Worm (Caenorhabditis elegans) whole organism, L4 larva: ENCODE data around the gene apl-1.
A peak's percentile ranks its signal among the peaks of the same experiment; 100 is the strongest.

Source experiments
- D1046.2 ChIP-seq: fragments of 200-800 bp; sonication (Bioruptor generic); IDR thresholded peaks from 2 replicates; pipeline ENCODE4 v1.3.6; 2022; ENCODE audit warnings: missing genetic modification characterization, missing compliant biosample characterization
- F10B5.3 ChIP-seq: sonication (generic microtip); optimal IDR thresholded peaks from 2 replicates; lab custom pipeline; 2016; ENCODE audit warnings: mild to moderate bottlenecking, missing genetic modification characterization, missing compliant biosample characterization
- F26F4.8 ChIP-seq: fragments of 200-800 bp; sonication (Bioruptor generic); conservative IDR thresholded peaks from 2 replicates; pipeline ENCODE4 v1.3.6; 2022; ENCODE audit warnings: missing genetic modification characterization, missing compliant biosample characterization
- F37D6.2 ChIP-seq: sonication (generic microtip); optimal IDR thresholded peaks from 2 replicates; lab custom pipeline; 2016; ENCODE audit warnings: mild to moderate bottlenecking, missing genetic modification characterization, missing compliant biosample characterization
- F44E2.7 ChIP-seq: fragments of 200-800 bp; sonication (Bioruptor generic); IDR thresholded peaks from 2 replicates; pipeline ENCODE4 v2.1.2; 2022; ENCODE audit warnings: missing genetic modification characterization, missing compliant biosample characterization
- F49E8.2 ChIP-seq: sonication (generic microtip); optimal IDR thresholded peaks from 2 replicates; lab custom pipeline; 2016; ENCODE audit warnings: missing compliant biosample characterization, mild to moderate bottlenecking, missing genetic modification characterization, borderline replicate concordance
- R02D3.7 ChIP-seq: fragments of 150-350 bp; sonication (generic microtip); optimal IDR thresholded peaks from 3 replicates; lab custom pipeline; 2014; ENCODE audit warnings: missing biosample characterization, missing genetic modification characterization
- aha-1 ChIP-seq: fragments of 150-350 bp; peaks from one replicate; lab custom pipeline; 2014; ENCODE audit warnings: missing biosample characterization, missing genetic modification characterization
- ceh-20 ChIP-seq: fragments of 200-800 bp; sonication (Bioruptor generic); IDR thresholded peaks from 2 replicates; pipeline ENCODE4 v1.3.6; 2022; ENCODE audit warnings: missing genetic modification reagents, missing genetic modification characterization, missing compliant biosample characterization
- ceh-32 ChIP-seq: sonication (generic microtip); optimal IDR thresholded peaks from 2 replicates; lab custom pipeline; 2016; ENCODE audit warnings: mild to moderate bottlenecking, missing genetic modification characterization, missing compliant biosample characterization; ENCODE audit not compliant: poor library complexity
- ceh-82 ChIP-seq: sonication (generic microtip); optimal IDR thresholded peaks from 2 replicates; lab custom pipeline; 2017; ENCODE audit warnings: missing biosample characterization, missing genetic modification characterization
- cey-2 ChIP-seq: sonication (generic microtip); optimal IDR thresholded peaks from 3 replicates; lab custom pipeline; 2017; ENCODE audit warnings: missing genetic modification characterization, mild to moderate bottlenecking, missing compliant biosample characterization, antibody characterized with exemption, borderline replicate concordance; ENCODE audit not compliant: insufficient read depth
- ctbp-1 ChIP-seq: fragments of 200-800 bp; sonication (Bioruptor generic); IDR thresholded peaks from 2 replicates; pipeline ENCODE4 v1.3.6; 2022; ENCODE audit warnings: missing genetic modification reagents, missing genetic modification characterization, missing compliant biosample characterization
- daf-16 ChIP-seq, 3 experiments: sonication (generic microtip); optimal IDR thresholded peaks; 2 replicates each; lab custom pipeline; 2016 to 2017; ENCODE audit warnings: missing genetic modification characterization in 3 of 3, missing genetic modification reagents in 3 of 3, mild to moderate bottlenecking in 2 of 3, missing compliant biosample characterization in 2 of 3, missing biosample characterization in 1 of 3, moderate library complexity in 1 of 3
- duxl-1 ChIP-seq: sonication (generic microtip); optimal IDR thresholded peaks from 2 replicates; lab custom pipeline; 2016; ENCODE audit warnings: mild to moderate bottlenecking, missing genetic modification characterization, moderate library complexity, missing compliant biosample characterization; ENCODE audit not compliant: poor library complexity
- dve-1 ChIP-seq: sonication (generic microtip); optimal IDR thresholded peaks from 2 replicates; lab custom pipeline; 2017; ENCODE audit warnings: antibody characterized with exemption, mild to moderate bottlenecking, missing genetic modification characterization, missing compliant biosample characterization; ENCODE audit not compliant: insufficient read depth
- gei-8 ChIP-seq: fragments of 200-800 bp; sonication (Bioruptor generic); optimal IDR thresholded peaks from 2 replicates; lab custom pipeline; 2018; ENCODE audit warnings: mild to moderate bottlenecking, missing genetic modification characterization, missing compliant biosample characterization
- lin-13 ChIP-seq: fragments of 150-350 bp; optimal IDR thresholded peaks from 2 replicates; lab custom pipeline; 2014; ENCODE audit warnings: missing biosample characterization, missing genetic modification reagents, missing genetic modification characterization
- lin-15B ChIP-seq: fragments of 150-350 bp; sonication (generic microtip); optimal IDR thresholded peaks from 3 replicates; lab custom pipeline; 2014; ENCODE audit warnings: missing biosample characterization, missing genetic modification characterization
- lir-3 ChIP-seq: sonication (generic microtip); optimal IDR thresholded peaks from 2 replicates; lab custom pipeline; 2016; ENCODE audit warnings: mild to moderate bottlenecking, missing genetic modification characterization, missing compliant biosample characterization
- madf-5 ChIP-seq, 2 experiments: fragments of 200-800 bp; sonication (Bioruptor generic); IDR thresholded peaks; 2 replicates each; pipeline ENCODE4 v1.3.6; 2022; ENCODE audit warnings: missing compliant biosample characterization in 2 of 2, missing genetic modification characterization in 2 of 2
- madf-9 ChIP-seq: fragments of 200-800 bp; sonication (Bioruptor generic); conservative IDR thresholded peaks from 2 replicates; pipeline ENCODE4 v1.3.6; 2022; ENCODE audit warnings: missing genetic modification reagents, missing genetic modification characterization, missing compliant biosample characterization
- mdt-29 ChIP-seq: fragments of 200-800 bp; sonication (Bioruptor generic); IDR thresholded peaks from 2 replicates; pipeline ENCODE4 v1.3.6; 2022; ENCODE audit warnings: missing genetic modification reagents, missing genetic modification characterization, missing compliant biosample characterization
- mxl-2 ChIP-seq: fragments of 200-800 bp; sonication (Bioruptor generic); conservative IDR thresholded peaks from 2 replicates; pipeline ENCODE4 v1.3.6; 2022; ENCODE audit warnings: missing genetic modification reagents, missing genetic modification characterization, missing compliant biosample characterization
- mxl-3 ChIP-seq: fragments of 200-800 bp; sonication (Bioruptor generic); optimal IDR thresholded peaks from 2 replicates; lab custom pipeline; 2018; ENCODE audit warnings: mild to moderate bottlenecking, missing genetic modification characterization, missing compliant biosample characterization
- nhr-10 ChIP-seq: fragments of 150-350 bp; optimal IDR thresholded peaks from 2 replicates; lab custom pipeline; 2014; ENCODE audit warnings: missing biosample characterization, missing genetic modification characterization
- nhr-102 ChIP-seq: sonication (generic microtip); optimal IDR thresholded peaks from 2 replicates; lab custom pipeline; 2016; ENCODE audit warnings: mild to moderate bottlenecking, missing genetic modification characterization, moderate library complexity, missing compliant biosample characterization
- nhr-28 ChIP-seq: fragments of 150-350 bp; optimal IDR thresholded peaks from 2 replicates; lab custom pipeline; 2014; ENCODE audit warnings: missing biosample characterization, missing genetic modification characterization
- nhr-41 ChIP-seq: fragments of 200-800 bp; sonication (Bioruptor generic); IDR thresholded peaks from 2 replicates; pipeline ENCODE4 v1.3.6; 2022; ENCODE audit warnings: missing genetic modification reagents, missing genetic modification characterization, missing compliant biosample characterization
- nhr-6 ChIP-seq: fragments of 150-350 bp; optimal IDR thresholded peaks from 2 replicates; lab custom pipeline; 2014; ENCODE audit warnings: missing biosample characterization, missing genetic modification characterization
- nhr-76 ChIP-seq: fragments of 150-350 bp; optimal IDR thresholded peaks from 2 replicates; lab custom pipeline; 2014; ENCODE audit warnings: missing biosample characterization, missing genetic modification characterization
- pha-4 ChIP-seq, 2 experiments: fragments of 150-350 bp in 1 of 2; fragments of 200-800 bp in 1 of 2; sonication (Bioruptor generic) in 1 of 2; IDR thresholded peaks in 1 of 2; optimal IDR thresholded peaks in 1 of 2; 2 replicates each; pipeline versions ENCODE4 v1.3.6 to Lab custom; 2014 to 2022; ENCODE audit warnings: missing genetic modification characterization in 2 of 2, missing genetic modification reagents in 2 of 2, missing biosample characterization in 1 of 2, missing compliant biosample characterization in 1 of 2
- php-3 ChIP-seq: fragments of 200-800 bp; sonication (Bioruptor generic); IDR thresholded peaks from 2 replicates; pipeline ENCODE4 v1.3.6; 2022; ENCODE audit warnings: missing genetic modification reagents, missing genetic modification characterization, missing compliant biosample characterization
- rbr-2 ChIP-seq: sonication (generic microtip); optimal IDR thresholded peaks from 2 replicates; lab custom pipeline; 2016; ENCODE audit warnings: missing genotype, missing genetic modification characterization, missing compliant biosample characterization
- saeg-2 ChIP-seq: fragments of 200-800 bp; sonication (Bioruptor generic); IDR thresholded peaks from 2 replicates; pipeline ENCODE4 v1.3.6; 2022; ENCODE audit warnings: missing genetic modification reagents, missing genetic modification characterization, missing compliant biosample characterization
- snpc-1.2 ChIP-seq: fragments of 200-800 bp; sonication (Bioruptor generic); IDR thresholded peaks from 2 replicates; pipeline ENCODE4 v1.3.6; 2022; ENCODE audit warnings: missing genetic modification reagents, missing genetic modification characterization, missing compliant biosample characterization
- spr-1 ChIP-seq: sonication (generic microtip); optimal IDR thresholded peaks from 2 replicates; lab custom pipeline; 2016; ENCODE audit warnings: mild to moderate bottlenecking, missing genetic modification characterization, missing compliant biosample characterization
- unc-130 ChIP-seq: sonication (generic microtip); optimal IDR thresholded peaks from 2 replicates; lab custom pipeline; 2016; ENCODE audit warnings: missing genetic modification reagents, missing genetic modification characterization, missing compliant biosample characterization
- unc-62 ChIP-seq, 3 experiments: fragments of 150-350 bp in 1 of 3; sonication (generic microtip); optimal IDR thresholded peaks in 2 of 3; peaks in 1 of 3; 1 replicate in 1 of 3; 2 replicates in 2 of 3; lab custom pipeline; 2014 to 2017; ENCODE audit warnings: missing biosample characterization in 3 of 3, missing genetic modification characterization in 3 of 3, missing genetic modification reagents in 3 of 3, missing genotype in 1 of 3
- zfp-2 ChIP-seq: sonication (generic microtip); optimal IDR thresholded peaks from 2 replicates; lab custom pipeline; 2016; ENCODE audit warnings: mild to moderate bottlenecking, missing genetic modification characterization, missing compliant biosample characterization
- zfp-3 ChIP-seq: fragments of 200-800 bp; sonication (Bioruptor generic); conservative IDR thresholded peaks from 2 replicates; pipeline ENCODE4 v1.3.6; 2022; ENCODE audit warnings: missing genetic modification reagents, missing genetic modification characterization, missing compliant biosample characterization
- zip-11 ChIP-seq: fragments of 200-800 bp; sonication (Bioruptor generic); IDR thresholded peaks from 2 replicates; pipeline ENCODE4 v1.3.6; 2022; ENCODE audit warnings: missing genetic modification characterization, missing compliant biosample characterization
- ztf-11 ChIP-seq: fragments of 150-350 bp; optimal IDR thresholded peaks from 2 replicates; lab custom pipeline; 2014; ENCODE audit warnings: missing biosample characterization, missing genetic modification characterization

The apl-1 gene

ce11 chrX:5159645-5160044, 43.0 kb upstream of the apl-1 start, which contains the start of gene C31H2.4:
C31H2.4 (minus strand) TSS chrX:5159663.
- TF ChIP-seq php-3: peak; percentile 60; the same call in 1 of the 2 replicates
- TF ChIP-seq zfp-2 (tag; lab: Kevin White, UChicago): no peak
- peak; percentile 35 for TF ChIP-seq nhr-28
- TF ChIP-seq dve-1: peak; percentile 8
- TF ChIP-seq gei-8 (GFP tag; lab: Kevin White, UChicago): no peak
- TF ChIP-seq ctbp-1 (GFP tag; lab: Robert Waterston, UW): no peak

ce11 chrX:5154278-5154677, 37.6 kb upstream of the apl-1 start, which contains the start of gene C31H2.3:
C31H2.3 (minus strand) TSS chrX:5154378.
- TF ChIP-seq nhr-10 (no peak), madf-5 (GFP tag; IDR thresholded peaks at IDR 0.05; lab: Robert Waterston, UW) (no peak), zfp-2 (tag; lab: Kevin White, UChicago) (no peak), snpc-1.2 (GFP tag; lab: Robert Waterston, UW) (no peak), F49E8.2 (no peak), zip-11 (no peak), nhr-76 (tag; lab: Kevin White, UChicago) (no peak), mxl-3 (GFP tag; lab: Kevin White, UChicago) (no peak), ztf-11 (tag; lab: Kevin White, UChicago) (no peak), madf-9 (no peak), nhr-41 (GFP tag; lab: Robert Waterston, UW) (no peak), ceh-32 (no peak), unc-130 (GFP tag; lab: Kevin White, UChicago) (no peak), nhr-6 (no peak)
- TF ChIP-seq, all 104 proteins: peak for 0

ce11 chrX:5152931-5153330, 36.3 kb upstream of the apl-1 start:
- TF ChIP-seq F26F4.8 (GFP tag; lab: Robert Waterston, UW): no peak
- TF ChIP-seq saeg-2 (GFP tag; lab: Robert Waterston, UW): no peak
- no peak for TF ChIP-seq D1046.2 (GFP tag; lab: Robert Waterston, UW)
- TF ChIP-seq aha-1 (tag; lab: Kevin White, UChicago): no peak
- TF ChIP-seq F49E8.2: no peak
- TF ChIP-seq ceh-20: no peak
- no peak for TF ChIP-seq lir-3
- TF ChIP-seq F10B5.3 (tag; lab: Kevin White, UChicago): no peak
- TF ChIP-seq snpc-1.2 (GFP tag; lab: Robert Waterston, UW): no peak
- TF ChIP-seq spr-1 (tag; lab: Kevin White, UChicago): no peak
- TF ChIP-seq F44E2.7: no peak

- TF ChIP-seq rbr-2 (no peak), F26F4.8 (GFP tag; lab: Robert Waterston, UW) (no peak), spr-1 (tag; lab: Kevin White, UChicago) (no peak), unc-62 (GFP tag; optimal IDR thresholded peaks at IDR 0.05 in 1 of 2; lab: Kevin White, UChicago) (peak in 1 of 2 experiments; percentile 98), unc-62 (tag; optimal IDR thresholded peaks at IDR 0.05; lab: Kevin White, UChicago) (no peak), ceh-82 (tag; lab: Kevin White, UChicago) (no peak), mxl-3 (GFP tag; lab: Kevin White, UChicago) (no peak), nhr-102 (tag; lab: Kevin White, UChicago) (no peak)
Observed at ce11 chrX:5151866-5152265, 35.2 kb upstream of the apl-1 start.

ce11 chrX:5151403-5151802, 34.7 kb upstream of the apl-1 start:
- TF ChIP-seq lin-15B (no peak), daf-16 (GFP tag; optimal IDR thresholded peaks at IDR 0.05; lab: Kevin White, UChicago) (no peak), daf-16 (tag; optimal IDR thresholded peaks at IDR 0.05; lab: Kevin White, UChicago) (no peak), saeg-2 (GFP tag; lab: Robert Waterston, UW) (no peak), F37D6.2 (no peak), duxl-1 (tag; lab: Kevin White, UChicago) (no peak), cey-2 (no peak), php-3 (no peak), zfp-3 (no peak), mxl-2 (no peak), ceh-32 (no peak), R02D3.7 (tag; lab: Kevin White, UChicago) (no peak), madf-9 (no peak), mdt-29 (GFP tag; lab: Robert Waterston, UW) (no peak), lin-13 (GFP tag; lab: Kevin White, UChicago) (no peak), pha-4 (GFP tag; IDR thresholded peaks at IDR 0.05; lab: Robert Waterston, UW) (no peak), pha-4 (tag; optimal IDR thresholded peaks at IDR 0.05; lab: Kevin White, UChicago) (no peak), madf-5 (GFP tag; IDR thresholded peaks at IDR 0.05; lab: Robert Waterston, UW) (no peak)
